Worm (Caenorhabditis elegans) whole organism, midembryonic: Measurements from ENCODE around the gene ccep-97.

ENCODE experiments used
- T22C8.4 ChIP-seq: fragments of 200-800 bp; sonication (Bioruptor generic); IDR thresholded peaks from 2 replicates; pipeline ENCODE4 v1.3.6; 2022; ENCODE audit warnings: missing genetic modification characterization, missing compliant biosample characterization
- cog-1 ChIP-seq: sonication (generic microtip); optimal IDR thresholded peaks from 2 replicates; lab custom pipeline; 2016; ENCODE audit warnings: missing genetic modification characterization, missing compliant biosample characterization
- flt-1 ChIP-seq: fragments of 200-800 bp; sonication (Bioruptor generic); IDR thresholded peaks from 2 replicates; pipeline ENCODE4 v1.3.6; 2022; ENCODE audit warnings: missing genetic modification characterization, missing compliant biosample characterization
- klf-2 ChIP-seq: fragments of 200-800 bp; sonication (Bioruptor generic); conservative IDR thresholded peaks from 2 replicates; pipeline ENCODE4 v1.3.6; 2022; ENCODE audit warnings: missing genetic modification reagents, missing genetic modification characterization, missing compliant biosample characterization
- ref-1 ChIP-seq: fragments of 200-800 bp; sonication (Bioruptor generic); conservative IDR thresholded peaks from 2 replicates; pipeline ENCODE4 v1.3.6; 2022; ENCODE audit warnings: missing genetic modification reagents, missing genetic modification characterization, missing compliant biosample characterization
- tab-1 ChIP-seq: fragments of 200-800 bp; sonication (Bioruptor generic); IDR thresholded peaks from 2 replicates; pipeline ENCODE4 v1.3.6; 2022; ENCODE audit warnings: missing genetic modification characterization, missing compliant biosample characterization
- ztf-23 ChIP-seq: fragments of 200-800 bp; sonication (Bioruptor generic); IDR thresholded peaks from 2 replicates; pipeline ENCODE4 v1.3.6; 2022; ENCODE audit warnings: missing genetic modification reagents, missing genetic modification characterization, missing compliant biosample characterization
- ztf-29 ChIP-seq: fragments of 200-800 bp; sonication (Bioruptor generic); IDR thresholded peaks from 2 replicates; pipeline ENCODE4 v1.3.6; 2022; ENCODE audit warnings: missing genetic modification reagents, missing genetic modification characterization, missing compliant biosample characterization

- TF ChIP-seq tab-1 (GFP tag; lab: Robert Waterston, UW) (no peak), cog-1 (tag; lab: Kevin White, UChicago) (no peak), flt-1 (GFP tag; lab: Robert Waterston, UW) (no peak), ztf-23 (no peak), ref-1 (GFP tag; lab: Robert Waterston, UW) (no peak), klf-2 (GFP tag; lab: Robert Waterston, UW) (no peak), T22C8.4 (GFP tag; lab: Robert Waterston, UW) (no peak), ztf-29 (GFP tag; lab: Robert Waterston, UW) (no peak)
Observed at ce11 chrV:4806859-4807258, 11.6 kb downstream of the ccep-97 start.
